Fruit fly (Drosophila melanogaster) whole organism, wandering third instar larva: ENCODE results near the gene CG34409.
A peak's percentile ranks its signal among the peaks of the same experiment; 100 is the strongest.

Experiments
- Dfd ChIP-seq: fragments of >200 bp; optimal IDR thresholded peaks from 2 replicates; lab custom pipeline; 2017; ENCODE audit warnings: missing biosample characterization, missing genetic modification characterization
- Hr78 ChIP-seq: fragments of >200 bp; optimal IDR thresholded peaks from 2 replicates; lab custom pipeline; 2017; ENCODE audit warnings: missing biosample characterization, missing genetic modification characterization
- Myc ChIP-seq: fragments of >200 bp; optimal IDR thresholded peaks from 2 replicates; lab custom pipeline; 2017
- Rel ChIP-seq, 2 experiments: fragments of 200-800 bp; sonication (Bioruptor generic) in 1 of 2; optimal IDR thresholded peaks; 2 replicates in 1 of 2; 3 replicates in 1 of 2; lab custom pipeline; 2016 to 2019; ENCODE audit warnings: mild to moderate bottlenecking in 2 of 2, missing biosample characterization in 2 of 2, missing genetic modification characterization in 2 of 2, moderate library complexity in 1 of 2
- pan ChIP-seq: fragments of >200 bp; optimal IDR thresholded peaks from 2 replicates; lab custom pipeline; 2017
- psq ChIP-seq: fragments of 200-800 bp; sonication (Bioruptor generic); optimal IDR thresholded peaks from 3 replicates; lab custom pipeline; 2017; ENCODE audit warnings: missing biosample characterization, mild to moderate bottlenecking, missing genetic modification characterization, moderate library complexity
- usp ChIP-seq: fragments of >200 bp; optimal IDR thresholded peaks from 2 replicates; lab custom pipeline; 2017; ENCODE audit warnings: missing biosample characterization, missing genetic modification characterization
- woc ChIP-seq: sonication (Bioruptor generic); optimal IDR thresholded peaks from 2 replicates; lab custom pipeline; 2016; ENCODE audit warnings: missing biosample characterization, mild to moderate bottlenecking, missing genetic modification characterization

DNA sequence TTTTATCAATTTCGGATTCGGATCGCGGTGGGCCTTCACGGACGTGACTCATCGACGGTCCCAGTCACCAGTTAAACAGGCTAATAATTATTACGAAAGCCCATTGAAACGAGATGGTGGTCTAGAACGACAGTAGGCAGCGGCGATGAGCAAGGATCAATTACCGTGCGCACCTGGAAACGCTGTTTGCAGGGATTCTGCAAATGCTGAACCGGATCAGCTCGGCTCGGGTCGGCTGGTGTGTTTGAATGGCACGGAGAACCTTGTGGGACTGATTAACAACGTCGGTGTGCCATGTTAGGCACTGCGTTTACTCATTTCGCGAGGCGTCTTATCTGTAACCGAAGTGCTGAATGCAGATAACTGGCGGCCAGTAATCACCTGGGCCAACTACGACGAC is 28.0 kb upstream of the CG34409 start, which contains the start of gene Whamy:
- TF ChIP-seq Myc (lab: Kevin White, UChicago) (no peak), psq (GFP tag; lab: Kevin White, UChicago) (no peak), Hr78 (GFP tag; lab: Kevin White, UChicago) (no peak), usp (GFP tag; lab: Kevin White, UChicago) (no peak), Dfd (no peak), pan (lab: Kevin White, UChicago) (no peak), Rel (GFP tag; optimal IDR thresholded peaks at IDR 0.05; lab: Kevin White, UChicago) (no peak), Rel (tag; optimal IDR thresholded peaks at IDR 0.05; lab: Kevin White, UChicago) (peak; percentile 93), woc (GFP tag; lab: Kevin White, UChicago) (no peak)
